Worm (Caenorhabditis elegans): ENCODE results near the gene lgc-44.

The lgc-44 gene

DNA sequence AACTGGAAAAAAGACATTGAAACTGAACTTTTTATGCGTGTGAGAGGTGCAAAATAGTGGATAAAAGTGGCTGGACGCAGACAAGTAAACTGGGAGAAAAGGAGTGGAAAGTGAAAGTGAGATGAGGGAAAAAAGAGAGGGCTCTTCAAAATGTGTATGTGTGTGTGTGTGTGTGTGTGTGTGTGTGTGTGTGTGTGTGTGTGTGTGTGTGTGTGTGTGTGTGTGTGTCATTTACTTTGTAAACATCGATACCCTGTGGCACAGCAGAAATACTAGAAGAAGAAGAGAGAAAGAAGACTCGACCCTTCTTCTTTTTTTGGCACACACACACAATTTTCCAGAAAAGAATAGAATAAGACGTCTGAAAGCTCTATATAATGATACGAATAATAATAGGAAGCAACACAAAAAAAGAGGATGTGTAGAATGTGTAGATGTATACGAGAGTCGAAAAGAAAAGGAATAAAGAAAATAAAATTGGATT lies 33.7 kb downstream of the lgc-44 start:
- TF ChIP-seq mls-2 (tag; optimal IDR thresholded peaks at IDR 0.05) (peak; percentile 24), snpc-4 (tag; optimal IDR thresholded peaks at IDR 0.05) (no peak), drap-1 (GFP tag; optimal IDR thresholded peaks at IDR 0.05) (peak; percentile 23), ceh-83 (GFP tag; optimal IDR thresholded peaks at IDR 0.05) (peak; percentile 32), M03D4.4 (tag; optimal IDR thresholded peaks at IDR 0.05) (peak; percentile 53), lin-32 (GFP tag; optimal IDR thresholded peaks at IDR 0.05) (no peak), unc-120 (tag; optimal IDR thresholded peaks at IDR 0.05; ENCODE audit: poor library complexity, severe bottlenecking) (peak; percentile 13), nhr-12 (tag; optimal IDR thresholded peaks at IDR 0.05) (no peak), ceh-43 (GFP tag; optimal IDR thresholded peaks at IDR 0.05) (no peak), ces-1 (GFP tag; optimal IDR thresholded peaks at IDR 0.05) (peak; percentile 70), elt-3 (tag; optimal IDR thresholded peaks at IDR 0.05) (no peak), sptf-1 (tag; optimal IDR thresholded peaks at IDR 0.05) (peak; percentile 41), pha-4 (tag; optimal IDR thresholded peaks at IDR 0.05) (peak; percentile 34), bed-3 (GFP tag; optimal IDR thresholded peaks at IDR 0.05) (no peak), zip-8 (tag; optimal IDR thresholded peaks at IDR 0.05) (no peak), nhr-237 (tag; optimal IDR thresholded peaks at IDR 0.05) (no peak), ceh-39 (tag; optimal IDR thresholded peaks at IDR 0.05) (no peak), lin-13 (tag; optimal IDR thresholded peaks at IDR 0.05) (no peak)

DNA sequence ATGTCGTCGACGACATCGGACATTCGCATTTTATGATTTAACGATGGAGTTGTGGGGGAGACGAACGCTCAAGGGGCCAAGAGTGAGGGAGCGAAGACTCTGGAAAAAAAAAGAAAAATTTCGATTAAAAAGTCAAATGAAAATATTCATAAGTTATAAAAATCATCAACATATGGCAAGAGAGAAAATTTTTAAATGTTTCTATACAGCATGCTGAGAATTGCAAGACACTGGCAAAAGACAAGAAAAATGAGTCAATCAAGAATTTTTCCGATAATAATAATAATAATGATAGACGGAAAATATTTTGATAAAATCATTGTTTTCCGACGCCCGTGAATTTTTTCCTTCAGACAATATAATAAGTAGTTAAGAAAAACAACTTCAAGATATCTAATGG lies 35.2 kb downstream of the lgc-44 start, which contains the start of gene sipa-1:
sipa-1 (minus strand) TSS at position 101 of the 400 bp plus-strand sequence.
- no peak for TF ChIP-seq mls-2 (tag; optimal IDR thresholded peaks at IDR 0.05)
- TF ChIP-seq tbx-8 (GFP tag; optimal IDR thresholded peaks at IDR 0.05) = no peak
- no peak for TF ChIP-seq snpc-4 (tag; optimal IDR thresholded peaks at IDR 0.05)
- no peak for TF ChIP-seq nhr-2 (tag; optimal IDR thresholded peaks at IDR 0.05)
- TF ChIP-seq sptf-1 (tag; optimal IDR thresholded peaks at IDR 0.05) = no peak
- TF ChIP-seq mep-1 (tag; optimal IDR thresholded peaks at IDR 0.05) = no peak
- TF ChIP-seq ceh-83 (GFP tag; optimal IDR thresholded peaks at IDR 0.05) = no peak
- no peak for TF ChIP-seq zip-8 (tag; optimal IDR thresholded peaks at IDR 0.05)
- no peak for TF ChIP-seq flh-1 (GFP tag; optimal IDR thresholded peaks at IDR 0.05)
- TF ChIP-seq nhr-28 (tag; optimal IDR thresholded peaks at IDR 0.05) = no peak
- TF ChIP-seq ces-1 (GFP tag; optimal IDR thresholded peaks at IDR 0.05) = no peak
- TF ChIP-seq elt-1 (tag; optimal IDR thresholded peaks at IDR 0.05; ENCODE audit: borderline replicate concordance, insufficient read depth) = no peak
- no peak for TF ChIP-seq hlh-1 (tag; optimal IDR thresholded peaks at IDR 0.05)
- TF ChIP-seq unc-120 (tag; optimal IDR thresholded peaks at IDR 0.05; ENCODE audit: poor library complexity, severe bottlenecking) = no peak
- TF ChIP-seq blmp-1 (tag; optimal IDR thresholded peaks at IDR 0.05) = no peak
- no peak for TF ChIP-seq pha-4 (tag; optimal IDR thresholded peaks at IDR 0.05)
- TF ChIP-seq mab-5 (tag; optimal IDR thresholded peaks at IDR 0.05) = no peak

DNA sequence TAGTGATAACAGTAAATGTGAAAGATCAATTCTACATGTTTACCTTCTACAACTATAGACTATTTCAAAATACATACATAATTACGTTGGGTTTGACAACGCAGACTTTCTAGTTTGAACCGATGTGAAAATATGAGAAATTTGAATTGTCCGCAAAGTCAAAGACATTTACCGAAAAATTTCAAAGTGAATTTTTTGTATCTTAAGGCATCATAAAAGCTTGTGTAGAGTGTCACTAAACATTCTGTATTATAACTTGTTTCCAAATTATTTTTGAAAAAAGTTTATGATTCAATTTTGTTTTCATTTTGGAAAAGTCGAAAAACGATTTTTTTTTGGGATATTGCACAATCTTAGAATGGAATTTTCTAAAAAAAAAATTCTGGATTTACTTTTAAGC lies 36.8 kb downstream of the lgc-44 start:
- TF ChIP-seq lsy-2 (tag; optimal IDR thresholded peaks at IDR 0.05) = no peak
- TF ChIP-seq ces-1 (GFP tag; optimal IDR thresholded peaks at IDR 0.05) = no peak
- no peak for TF ChIP-seq elt-1 (tag; optimal IDR thresholded peaks at IDR 0.05; ENCODE audit: borderline replicate concordance, insufficient read depth)
- TF ChIP-seq unc-62 (GFP tag; optimal IDR thresholded peaks at IDR 0.05) = no peak
- no peak for TF ChIP-seq cnd-1 (tag; optimal IDR thresholded peaks at IDR 0.05)
- TF ChIP-seq bed-3 (GFP tag; optimal IDR thresholded peaks at IDR 0.05) = no peak
- TF ChIP-seq lin-13 (tag; optimal IDR thresholded peaks at IDR 0.05) = no peak
- TF ChIP-seq ceh-83 (GFP tag; optimal IDR thresholded peaks at IDR 0.05) = no peak
- TF ChIP-seq mab-5 (tag; optimal IDR thresholded peaks at IDR 0.05) = no peak
- no peak for TF ChIP-seq tbx-8 (GFP tag; optimal IDR thresholded peaks at IDR 0.05)
- no peak for TF ChIP-seq unc-39 (tag; optimal IDR thresholded peaks at IDR 0.05)
- no peak for TF ChIP-seq elt-3 (tag; optimal IDR thresholded peaks at IDR 0.05)
- no peak for TF ChIP-seq sptf-1 (tag; optimal IDR thresholded peaks at IDR 0.05)
- TF ChIP-seq snpc-4 (tag; optimal IDR thresholded peaks at IDR 0.05) = no peak
- TF ChIP-seq hlh-1 (tag; optimal IDR thresholded peaks at IDR 0.05) = no peak
- TF ChIP-seq ztf-11 (tag; optimal IDR thresholded peaks at IDR 0.05) = no peak

ce11 chrV:11631128-11631527 lies 41.3 kb downstream of the lgc-44 start:
- TF ChIP-seq ces-1 (GFP tag; optimal IDR thresholded peaks at IDR 0.05) (peak; percentile 6), drap-1 (GFP tag; optimal IDR thresholded peaks at IDR 0.05) (no peak)

Measured in whole organism, mixed stage, embryonic.